Worm (Caenorhabditis elegans): Measurements from ENCODE around the gene slc-28.2.

DNA sequence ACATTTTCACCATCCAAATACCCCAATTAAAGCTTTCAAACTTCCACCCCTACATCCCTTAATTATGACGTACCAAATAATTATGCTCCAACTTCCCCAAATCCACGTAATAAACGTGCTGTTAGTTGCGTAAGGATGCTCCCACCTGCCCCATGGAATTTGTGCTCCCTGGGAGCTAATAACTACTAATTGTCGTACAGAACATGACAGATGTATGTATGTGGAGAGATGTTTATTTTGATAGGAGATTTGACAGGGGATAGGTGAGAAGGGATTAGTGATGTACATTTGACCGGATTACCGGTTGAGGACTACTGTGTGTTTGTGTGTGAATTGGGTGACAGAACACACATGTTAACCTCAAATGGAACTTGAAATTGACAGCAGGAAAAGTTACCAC lies 10.2 kb upstream of the slc-28.2 start:
- TF ChIP-seq flt-1 (GFP tag; IDR thresholded peaks at IDR 0.05) (no peak), tab-1 (GFP tag; IDR thresholded peaks at IDR 0.05) (no peak), ztf-29 (GFP tag; IDR thresholded peaks at IDR 0.05) (no peak)
